Worm (Caenorhabditis elegans) whole organism, L4 larva: ENCODE measurements around the gene clec-264.

Experiments used
- F44E2.7 ChIP-seq: fragments of 200-800 bp; sonication (Bioruptor generic); IDR thresholded peaks from 2 replicates; pipeline ENCODE4 v2.1.2; 2022; ENCODE audit warnings: missing genetic modification characterization, missing compliant biosample characterization
- F49E8.2 ChIP-seq: sonication (generic microtip); optimal IDR thresholded peaks from 2 replicates; lab custom pipeline; 2016; ENCODE audit warnings: missing compliant biosample characterization, mild to moderate bottlenecking, missing genetic modification characterization, borderline replicate concordance
- Y5F2A.4 ChIP-seq: fragments of 200-800 bp; sonication (Bioruptor generic); optimal IDR thresholded peaks from 2 replicates; lab custom pipeline; 2018; ENCODE audit warnings: mild to moderate bottlenecking, missing genetic modification characterization, missing compliant biosample characterization
- ZK337.2 ChIP-seq: fragments of 200-800 bp; sonication (Bioruptor generic); IDR thresholded peaks from 2 replicates; pipeline ENCODE4 v1.3.6; 2022; ENCODE audit warnings: missing genetic modification reagents, missing genetic modification characterization, missing compliant biosample characterization
- ZK546.5 ChIP-seq, 2 experiments: sonication (generic microtip); optimal IDR thresholded peaks; 2 replicates each; lab custom pipeline; 2017; ENCODE audit warnings: missing biosample characterization in 2 of 2, missing genetic modification characterization in 2 of 2
- aha-1 ChIP-seq: fragments of 150-350 bp; peaks from one replicate; lab custom pipeline; 2014; ENCODE audit warnings: missing biosample characterization, missing genetic modification characterization
- ceh-44 ChIP-seq: fragments of 200-800 bp; sonication (Bioruptor generic); IDR thresholded peaks from 2 replicates; pipeline ENCODE4 v1.3.6; 2022; ENCODE audit warnings: missing genetic modification reagents, missing genetic modification characterization, missing compliant biosample characterization
- ceh-82 ChIP-seq: sonication (generic microtip); optimal IDR thresholded peaks from 2 replicates; lab custom pipeline; 2017; ENCODE audit warnings: missing biosample characterization, missing genetic modification characterization
- ctbp-1 ChIP-seq: fragments of 200-800 bp; sonication (Bioruptor generic); IDR thresholded peaks from 2 replicates; pipeline ENCODE4 v1.3.6; 2022; ENCODE audit warnings: missing genetic modification reagents, missing genetic modification characterization, missing compliant biosample characterization
- daf-8 ChIP-seq: fragments of 200-800 bp; sonication (Bioruptor generic); IDR thresholded peaks from 2 replicates; pipeline ENCODE4 v1.3.6; 2022; ENCODE audit warnings: missing genetic modification characterization, missing compliant biosample characterization
- dpl-1 ChIP-seq: fragments of 150-350 bp; optimal IDR thresholded peaks from 2 replicates; lab custom pipeline; 2014; ENCODE audit warnings: missing biosample characterization, missing genetic modification reagents, missing genetic modification characterization
- dve-1 ChIP-seq: sonication (generic microtip); optimal IDR thresholded peaks from 2 replicates; lab custom pipeline; 2017; ENCODE audit warnings: antibody characterized with exemption, mild to moderate bottlenecking, missing genetic modification characterization, missing compliant biosample characterization; ENCODE audit not compliant: insufficient read depth
- egl-27 ChIP-seq: sonication (generic microtip); optimal IDR thresholded peaks from 3 replicates; lab custom pipeline; 2017; ENCODE audit warnings: missing biosample characterization, missing genetic modification reagents, missing genetic modification characterization
- fkh-10 ChIP-seq: fragments of 150-350 bp; optimal IDR thresholded peaks from 2 replicates; lab custom pipeline; 2014; ENCODE audit warnings: missing biosample characterization, missing genetic modification reagents, missing genetic modification characterization
- gei-8 ChIP-seq: fragments of 200-800 bp; sonication (Bioruptor generic); optimal IDR thresholded peaks from 2 replicates; lab custom pipeline; 2018; ENCODE audit warnings: mild to moderate bottlenecking, missing genetic modification characterization, missing compliant biosample characterization
- hif-1 ChIP-seq, 2 experiments: sonication (generic microtip); optimal IDR thresholded peaks; 2 replicates each; lab custom pipeline; 2016 to 2017; ENCODE audit warnings: missing compliant biosample characterization in 2 of 2, missing genetic modification characterization in 2 of 2, missing genetic modification reagents in 2 of 2, missing genotype in 2 of 2, mild to moderate bottlenecking in 1 of 2
- hmg-1.1 ChIP-seq: fragments of 200-800 bp; sonication (Bioruptor generic); IDR thresholded peaks from 2 replicates; pipeline ENCODE4 v1.3.6; 2022; ENCODE audit warnings: missing genetic modification reagents, missing genetic modification characterization, missing compliant biosample characterization
- jun-1 ChIP-seq: fragments of 150-350 bp; optimal IDR thresholded peaks from 2 replicates; lab custom pipeline; 2014; ENCODE audit warnings: missing biosample characterization, missing genetic modification reagents, missing genetic modification characterization
- lim-7 ChIP-seq: fragments of 200-800 bp; sonication (Bioruptor generic); IDR thresholded peaks from 2 replicates; pipeline ENCODE4 v1.3.6; 2022; ENCODE audit warnings: missing genetic modification characterization, missing compliant biosample characterization
- lin-1 ChIP-seq: fragments of 200-800 bp; sonication (Bioruptor generic); IDR thresholded peaks from 2 replicates; pipeline ENCODE4 v1.3.6; 2022; ENCODE audit warnings: missing genetic modification reagents, missing genetic modification characterization, missing compliant biosample characterization
- lin-15B ChIP-seq: fragments of 150-350 bp; sonication (generic microtip); optimal IDR thresholded peaks from 3 replicates; lab custom pipeline; 2014; ENCODE audit warnings: missing biosample characterization, missing genetic modification characterization
- lin-29 ChIP-seq: fragments of 200-800 bp; sonication (Bioruptor generic); IDR thresholded peaks from 2 replicates; pipeline ENCODE4 v1.3.6; 2022; ENCODE audit warnings: missing genetic modification reagents, missing genetic modification characterization, missing compliant biosample characterization
- lir-3 ChIP-seq: sonication (generic microtip); optimal IDR thresholded peaks from 2 replicates; lab custom pipeline; 2016; ENCODE audit warnings: mild to moderate bottlenecking, missing genetic modification characterization, missing compliant biosample characterization
- lsy-2 ChIP-seq, 2 experiments: fragments of 150-350 bp in 1 of 2; sonication (generic microtip) in 1 of 2; optimal IDR thresholded peaks; 2 replicates each; lab custom pipeline; 2014 to 2017; ENCODE audit warnings: missing biosample characterization in 2 of 2, missing genetic modification characterization in 2 of 2
- mdl-1 ChIP-seq, 2 experiments: fragments of 150-350 bp in 1 of 2; sonication (generic microtip) in 1 of 2; optimal IDR thresholded peaks; 2 replicates each; lab custom pipeline; 2014 to 2017; ENCODE audit warnings: missing biosample characterization in 2 of 2, missing genetic modification characterization in 2 of 2
- mxl-3 ChIP-seq: fragments of 200-800 bp; sonication (Bioruptor generic); optimal IDR thresholded peaks from 2 replicates; lab custom pipeline; 2018; ENCODE audit warnings: mild to moderate bottlenecking, missing genetic modification characterization, missing compliant biosample characterization
- nhr-10 ChIP-seq: fragments of 150-350 bp; optimal IDR thresholded peaks from 2 replicates; lab custom pipeline; 2014; ENCODE audit warnings: missing biosample characterization, missing genetic modification characterization
- nhr-111 ChIP-seq: fragments of 200-800 bp; sonication (Bioruptor generic); optimal IDR thresholded peaks from 2 replicates; lab custom pipeline; 2018; ENCODE audit warnings: mild to moderate bottlenecking, missing genetic modification characterization, missing compliant biosample characterization
- nhr-237 ChIP-seq: sonication (generic microtip); optimal IDR thresholded peaks from 2 replicates; lab custom pipeline; 2017; ENCODE audit warnings: missing biosample characterization, missing genetic modification characterization
- nhr-25 ChIP-seq: sonication (generic microtip); optimal IDR thresholded peaks from 2 replicates; lab custom pipeline; 2017; ENCODE audit warnings: missing genetic modification characterization, mild to moderate bottlenecking, missing compliant biosample characterization, antibody characterized with exemption, moderate library complexity, borderline replicate concordance; ENCODE audit not compliant: insufficient read depth
- nhr-41 ChIP-seq: fragments of 200-800 bp; sonication (Bioruptor generic); IDR thresholded peaks from 2 replicates; pipeline ENCODE4 v1.3.6; 2022; ENCODE audit warnings: missing genetic modification reagents, missing genetic modification characterization, missing compliant biosample characterization
- nhr-48 ChIP-seq: sonication (generic microtip); optimal IDR thresholded peaks from 2 replicates; lab custom pipeline; 2016; ENCODE audit warnings: mild to moderate bottlenecking, missing genetic modification characterization, missing compliant biosample characterization
- nhr-76 ChIP-seq: fragments of 150-350 bp; optimal IDR thresholded peaks from 2 replicates; lab custom pipeline; 2014; ENCODE audit warnings: missing biosample characterization, missing genetic modification characterization
- php-3 ChIP-seq: fragments of 200-800 bp; sonication (Bioruptor generic); IDR thresholded peaks from 2 replicates; pipeline ENCODE4 v1.3.6; 2022; ENCODE audit warnings: missing genetic modification reagents, missing genetic modification characterization, missing compliant biosample characterization
- saeg-2 ChIP-seq: fragments of 200-800 bp; sonication (Bioruptor generic); IDR thresholded peaks from 2 replicates; pipeline ENCODE4 v1.3.6; 2022; ENCODE audit warnings: missing genetic modification reagents, missing genetic modification characterization, missing compliant biosample characterization
- set-16 ChIP-seq: fragments of 200-800 bp; sonication (Bioruptor generic); IDR thresholded peaks from 2 replicates; pipeline ENCODE4 v1.3.6; 2022; ENCODE audit warnings: missing genetic modification reagents, missing genetic modification characterization, missing compliant biosample characterization
- skn-1 ChIP-seq: fragments of 150-350 bp; optimal IDR thresholded peaks from 2 replicates; lab custom pipeline; 2014; ENCODE audit warnings: missing biosample characterization, missing genetic modification characterization
- snpc-1.2 ChIP-seq: fragments of 200-800 bp; sonication (Bioruptor generic); IDR thresholded peaks from 2 replicates; pipeline ENCODE4 v1.3.6; 2022; ENCODE audit warnings: missing genetic modification reagents, missing genetic modification characterization, missing compliant biosample characterization
- spr-1 ChIP-seq: sonication (generic microtip); optimal IDR thresholded peaks from 2 replicates; lab custom pipeline; 2016; ENCODE audit warnings: mild to moderate bottlenecking, missing genetic modification characterization, missing compliant biosample characterization
- spr-3 ChIP-seq: fragments of 200-800 bp; sonication (Bioruptor generic); optimal IDR thresholded peaks from 2 replicates; lab custom pipeline; 2018; ENCODE audit warnings: mild to moderate bottlenecking, missing genetic modification characterization, missing compliant biosample characterization
- tag-97 ChIP-seq: fragments of 200-800 bp; sonication (Bioruptor generic); IDR thresholded peaks from 2 replicates; pipeline ENCODE4 v1.3.6; 2022; ENCODE audit warnings: missing genetic modification characterization, missing compliant biosample characterization
- unc-62 ChIP-seq, 3 experiments: fragments of 150-350 bp in 1 of 3; sonication (generic microtip); optimal IDR thresholded peaks in 2 of 3; peaks in 1 of 3; 1 replicate in 1 of 3; 2 replicates in 2 of 3; lab custom pipeline; 2014 to 2017; ENCODE audit warnings: missing biosample characterization in 3 of 3, missing genetic modification characterization in 3 of 3, missing genetic modification reagents in 3 of 3, missing genotype in 1 of 3
- vab-7 ChIP-seq: fragments of 200-800 bp; sonication (Bioruptor generic); IDR thresholded peaks from 2 replicates; pipeline ENCODE4 v1.3.6; 2022; ENCODE audit warnings: missing genetic modification reagents, missing genetic modification characterization, missing compliant biosample characterization
- zfp-3 ChIP-seq: fragments of 200-800 bp; sonication (Bioruptor generic); conservative IDR thresholded peaks from 2 replicates; pipeline ENCODE4 v1.3.6; 2022; ENCODE audit warnings: missing genetic modification reagents, missing genetic modification characterization, missing compliant biosample characterization
- zip-2 ChIP-seq: fragments of 150-350 bp; optimal IDR thresholded peaks from 2 replicates; lab custom pipeline; 2014; ENCODE audit warnings: missing biosample characterization, missing genetic modification characterization
- ztf-11 ChIP-seq: fragments of 150-350 bp; optimal IDR thresholded peaks from 2 replicates; lab custom pipeline; 2014; ENCODE audit warnings: missing biosample characterization, missing genetic modification characterization

The clec-264 gene

ce11 chrV:20850580-20850979 lies at the start of gene clec-264:
TSS of gene clec-264 (minus strand) at chrV:20850701.
- TF ChIP-seq ZK546.5 (tag; optimal IDR thresholded peaks at IDR 0.05; lab: Kevin White, UChicago), result no peak
- no peak for TF ChIP-seq aha-1
- no peak for TF ChIP-seq mxl-3
- TF ChIP-seq nhr-10, result no peak
- TF ChIP-seq snpc-1.2 (GFP tag; lab: Robert Waterston, UW), result no peak
- no peak for TF ChIP-seq unc-62 (GFP tag; optimal IDR thresholded peaks at IDR 0.05 in 1 of 2; lab: Kevin White, UChicago)
- TF ChIP-seq unc-62 (tag; optimal IDR thresholded peaks at IDR 0.05; lab: Kevin White, UChicago), result no peak
- no peak for TF ChIP-seq nhr-111 (GFP tag; lab: Kevin White, UChicago)
- no peak for TF ChIP-seq spr-3 (GFP tag; lab: Kevin White, UChicago)
- no peak for TF ChIP-seq daf-8 (GFP tag; lab: Robert Waterston, UW)
- TF ChIP-seq php-3 (GFP tag; lab: Robert Waterston, UW), result no peak
- no peak for TF ChIP-seq nhr-41
- TF ChIP-seq egl-27 (tag; lab: Kevin White, UChicago), result no peak
- no peak for TF ChIP-seq dve-1 (tag; lab: Kevin White, UChicago)
- no peak for TF ChIP-seq ztf-11 (tag; lab: Kevin White, UChicago)
- no peak for TF ChIP-seq lir-3 (tag; lab: Kevin White, UChicago)
- no peak for TF ChIP-seq lin-15B

ce11 chrV:20891871-20892270 lies 41.4 kb upstream of the clec-264 start:
- TF ChIP-seq unc-62 (GFP tag; optimal IDR thresholded peaks at IDR 0.05 in 1 of 2; lab: Kevin White, UChicago) (peak in 1 of 2 experiments; percentile 94), unc-62 (tag; optimal IDR thresholded peaks at IDR 0.05; lab: Kevin White, UChicago) (no peak), ZK337.2 (GFP tag; lab: Robert Waterston, UW) (no peak)

ce11 chrV:20879069-20879667 lies 28.7 kb upstream of the clec-264 start, which contains the start of gene unc-80:
TSS of gene unc-80 (plus strand) at chrV:20879601.
- TF ChIP-seq tag-97 (GFP tag; lab: Robert Waterston, UW) (no peak), nhr-25 (tag; lab: Kevin White, UChicago) (no peak), nhr-48 (tag; lab: Kevin White, UChicago) (peak; percentile 5), jun-1 (tag; lab: Kevin White, UChicago) (no peak), lin-15B (no peak), ceh-44 (GFP tag; lab: Robert Waterston, UW) (no peak), unc-62 (GFP tag; optimal IDR thresholded peaks at IDR 0.05 in 1 of 2; lab: Kevin White, UChicago) (peak in 1 of 2 experiments; percentile 89), unc-62 (tag; optimal IDR thresholded peaks at IDR 0.05; lab: Kevin White, UChicago) (no peak), skn-1 (tag; lab: Kevin White, UChicago) (no peak), F49E8.2 (tag; lab: Kevin White, UChicago) (no peak), nhr-10 (no peak), lin-1 (no peak), ctbp-1 (GFP tag; lab: Robert Waterston, UW) (peak; percentile 38; the same call in 1 of the 2 replicates), Y5F2A.4 (GFP tag; lab: Kevin White, UChicago) (no peak), nhr-237 (no peak), lsy-2 (tag; optimal IDR thresholded peaks at IDR 0.05; lab: Kevin White, UChicago) (peak in 1 of 2 experiments; percentile 69), zip-2 (tag; lab: Kevin White, UChicago) (no peak), nhr-76 (tag; lab: Kevin White, UChicago) (no peak), vab-7 (GFP tag; lab: Robert Waterston, UW) (no peak), hif-1 (tag; optimal IDR thresholded peaks at IDR 0.05; lab: Kevin White, UChicago) (no peak), gei-8 (no peak), F44E2.7 (GFP tag; lab: Robert Waterston, UW) (no peak), saeg-2 (GFP tag; lab: Robert Waterston, UW) (no peak), lin-29 (GFP tag; lab: Robert Waterston, UW) (no peak), hmg-1.1 (GFP tag; lab: Robert Waterston, UW) (peak; percentile 66), spr-1 (no peak), set-16 (GFP tag; lab: Robert Waterston, UW) (no peak), fkh-10 (GFP tag; lab: Kevin White, UChicago) (peak; percentile 87), dpl-1 (GFP tag; lab: Kevin White, UChicago) (peak; percentile 2), ceh-82 (tag; lab: Kevin White, UChicago) (no peak), snpc-1.2 (GFP tag; lab: Robert Waterston, UW) (no peak), lim-7 (GFP tag; lab: Robert Waterston, UW) (no peak), zfp-3 (GFP tag; lab: Robert Waterston, UW) (no peak), mdl-1 (tag; optimal IDR thresholded peaks at IDR 0.05; lab: Kevin White, UChicago) (no peak)
